Fruit fly (Drosophila melanogaster): Measurements from ENCODE around the gene Drsl2.

Drsl2 gene

DNA sequence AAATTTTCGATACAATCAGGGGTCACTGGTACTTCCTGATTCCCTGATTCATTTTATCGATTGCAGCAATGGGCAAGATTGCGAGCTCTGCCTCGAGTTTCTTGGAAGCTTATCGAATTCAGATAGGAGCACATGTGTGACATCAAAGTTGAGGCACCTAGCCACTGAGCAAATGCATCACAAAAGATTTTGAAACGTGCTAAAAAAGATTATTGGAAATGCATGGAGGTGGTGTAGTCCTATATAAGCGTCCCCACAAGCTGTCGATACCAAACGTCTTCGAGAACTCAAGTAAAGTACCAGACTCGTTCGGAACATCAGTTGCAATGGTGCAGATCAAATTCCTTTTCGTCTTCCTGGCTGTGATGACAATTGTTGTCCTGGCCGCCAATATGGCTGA lies at the start of gene Drsl2:
Drsl2 (plus strand) TSS at position 301 of the 400 bp plus-strand sequence.
- TF ChIP-seq Rel (GFP tag; optimal IDR thresholded peaks at IDR 0.05): no peak
- TF ChIP-seq Rel (tag; optimal IDR thresholded peaks at IDR 0.05): no peak
- no peak for TF ChIP-seq foxo (GFP tag; optimal IDR thresholded peaks at IDR 0.05)
- no peak for TF ChIP-seq Hr78 (GFP tag; optimal IDR thresholded peaks at IDR 0.05)
- no peak for TF ChIP-seq sage (GFP tag; optimal IDR thresholded peaks at IDR 0.05)
- no peak for TF ChIP-seq CG9705 (GFP tag; optimal IDR thresholded peaks at IDR 0.05)
- no peak for TF ChIP-seq Hr83 (GFP tag; optimal IDR thresholded peaks at IDR 0.05; ENCODE audit: poor library complexity, severe bottlenecking)
- TF ChIP-seq lola (GFP tag; optimal IDR thresholded peaks at IDR 0.05): no peak

DNA sequence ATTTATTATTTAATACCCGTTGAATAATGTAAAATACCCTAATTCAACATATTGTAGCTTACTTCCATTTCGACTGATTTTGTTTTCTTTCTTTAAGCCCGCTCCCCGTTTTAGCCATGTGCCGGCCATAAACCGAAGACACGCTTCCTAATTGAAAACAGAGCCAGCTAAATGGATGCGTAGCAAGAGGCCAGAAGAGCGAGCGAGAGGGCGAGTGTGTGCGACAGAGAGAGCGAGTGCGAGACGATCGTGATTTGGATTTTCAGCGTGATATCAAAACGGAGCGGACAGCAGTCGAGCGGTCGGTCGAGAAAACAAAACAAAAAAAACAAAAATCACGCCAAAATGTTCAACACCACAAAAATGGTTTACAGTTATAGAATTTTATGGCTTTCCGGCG lies 47.8 kb upstream of the Drsl2 start:
- no peak for TF ChIP-seq br (GFP tag; optimal IDR thresholded peaks at IDR 0.05)

DNA sequence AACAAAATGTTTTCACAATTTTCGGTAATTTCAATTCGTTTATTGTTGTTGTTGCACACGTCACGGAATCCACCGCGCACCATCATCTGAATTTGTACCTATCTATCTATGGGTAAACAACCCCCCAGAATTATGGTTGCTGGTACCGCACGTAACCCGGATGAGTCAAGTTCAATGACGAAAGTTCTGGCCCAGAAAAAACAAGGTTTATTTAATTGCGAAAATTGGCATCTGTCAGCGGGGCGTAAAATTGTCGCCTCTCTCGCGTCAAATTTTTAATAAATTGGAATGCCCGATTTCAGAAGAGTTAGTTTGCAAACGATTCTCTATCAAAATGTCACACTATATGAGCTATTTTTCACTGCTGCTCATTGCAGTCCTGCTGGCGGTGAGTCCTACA lies 46.0 kb upstream of the Drsl2 start, which contains the start of gene CG34265:
CG34265 (plus strand) TSS at position 301 of the 400 bp plus-strand sequence.
- no peak for TF ChIP-seq ey (GFP tag; optimal IDR thresholded peaks at IDR 0.05)
- no peak for TF ChIP-seq GATAd (GFP tag; optimal IDR thresholded peaks at IDR 0.05)

DNA sequence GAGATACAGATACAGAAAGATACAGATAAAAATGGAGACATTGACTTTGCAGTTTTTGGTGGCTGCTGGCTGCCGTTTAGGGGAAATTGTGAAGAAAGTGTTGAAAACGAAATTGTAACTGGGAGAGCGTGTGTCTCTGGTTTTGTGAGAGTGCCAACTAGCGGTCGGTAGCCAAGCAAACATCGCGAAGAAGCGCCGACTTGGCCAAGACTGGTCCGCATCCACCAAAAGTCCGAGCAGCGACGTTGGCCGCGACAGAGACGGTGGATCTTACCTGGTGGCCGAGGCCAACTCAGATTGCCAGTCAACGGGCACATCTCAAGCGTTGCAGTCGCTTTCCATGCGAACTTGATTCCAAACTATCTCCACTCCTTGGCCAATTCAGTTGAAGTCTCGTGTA lies 43.4 kb upstream of the Drsl2 start, which contains the start of gene CG14960:
CG14960 (plus strand) TSS at position 301 of the 400 bp plus-strand sequence.
- TF ChIP-seq pan (optimal IDR thresholded peaks at IDR 0.05) (no peak), ey (GFP tag; optimal IDR thresholded peaks at IDR 0.05) (no peak), dmrt93B (GFP tag; optimal IDR thresholded peaks at IDR 0.05) (no peak), sage (GFP tag; optimal IDR thresholded peaks at IDR 0.05) (no peak), CG9705 (GFP tag; optimal IDR thresholded peaks at IDR 0.05) (no peak), N (GFP tag; optimal IDR thresholded peaks at IDR 0.05) (no peak), sv (GFP tag; optimal IDR thresholded peaks at IDR 0.05) (no peak), Myc (optimal IDR thresholded peaks at IDR 0.05) (no peak), foxo (GFP tag; optimal IDR thresholded peaks at IDR 0.05) (no peak), Hr78 (GFP tag; optimal IDR thresholded peaks at IDR 0.05) (no peak)

DNA sequence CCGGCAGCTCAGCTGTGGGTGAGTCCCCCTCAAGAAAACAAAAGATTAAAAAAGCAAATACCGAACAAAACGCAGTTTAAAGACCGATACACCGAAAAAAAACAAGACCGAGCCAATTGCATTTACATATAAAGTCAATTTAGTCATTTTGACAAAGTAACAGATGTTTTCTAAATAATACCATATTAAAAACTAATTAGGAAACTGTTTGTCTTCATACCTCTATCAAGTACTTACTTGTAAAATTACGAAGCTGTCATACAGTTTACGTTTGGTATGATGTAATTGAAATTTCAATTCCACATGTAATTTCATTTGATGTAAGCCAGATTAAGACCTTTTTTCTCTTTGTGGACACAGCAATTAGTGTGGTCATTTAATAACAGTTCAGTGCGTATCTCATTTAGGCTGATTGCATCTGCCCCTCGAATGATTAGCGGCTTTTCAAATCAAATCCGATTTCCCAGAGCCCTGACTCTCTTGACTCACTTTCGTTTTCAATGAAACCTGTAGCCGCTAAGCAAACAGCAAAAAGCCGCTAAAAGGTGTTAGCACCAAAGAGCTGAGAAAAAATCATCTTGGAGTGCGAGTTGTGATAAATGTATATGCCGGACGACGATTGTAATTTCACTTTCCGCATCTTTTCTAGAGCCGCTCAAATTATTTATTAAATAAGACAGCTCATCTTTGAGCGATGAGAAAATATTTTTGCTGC lies 39.5 kb upstream of the Drsl2 start:
- TF ChIP-seq Rel (GFP tag; optimal IDR thresholded peaks at IDR 0.05): no peak
- TF ChIP-seq Rel (tag; optimal IDR thresholded peaks at IDR 0.05): peak; percentile 8
- no peak for TF ChIP-seq dsf (GFP tag; optimal IDR thresholded peaks at IDR 0.05; ENCODE audit: borderline replicate concordance)

DNA sequence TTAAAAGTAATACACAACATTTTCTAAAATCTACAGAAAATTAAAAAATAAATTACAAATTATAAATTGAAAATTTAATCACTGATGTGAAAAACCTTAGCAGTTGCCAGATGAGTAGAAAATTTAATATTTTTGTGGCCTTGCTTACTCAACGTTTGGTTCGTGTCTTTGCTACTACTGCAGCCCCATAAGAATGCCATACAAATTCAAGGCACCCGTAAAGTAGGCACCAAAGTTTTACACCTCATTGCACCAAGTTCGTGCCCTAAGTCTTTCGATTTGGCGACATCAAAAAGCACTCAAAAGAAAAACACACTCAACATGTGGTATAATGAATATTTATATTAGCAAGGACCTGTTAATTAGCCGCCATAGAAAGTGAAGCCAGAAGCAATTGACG lies 37.2 kb upstream of the Drsl2 start:
- no peak for TF ChIP-seq Jra (GFP tag; optimal IDR thresholded peaks at IDR 0.05)
- TF ChIP-seq Myc (optimal IDR thresholded peaks at IDR 0.05): peak; percentile 45
- TF ChIP-seq Vsx2 (GFP tag; optimal IDR thresholded peaks at IDR 0.05; ENCODE audit: partially characterized antibody): peak; percentile 73
- no peak for TF ChIP-seq Dif (GFP tag; optimal IDR thresholded peaks at IDR 0.05; ENCODE audit: partially characterized antibody)
- no peak for TF ChIP-seq Rel (GFP tag; optimal IDR thresholded peaks at IDR 0.05)
- no peak for TF ChIP-seq Rel (tag; optimal IDR thresholded peaks at IDR 0.05)
- peak; percentile 29 for TF ChIP-seq N (GFP tag; optimal IDR thresholded peaks at IDR 0.05)

DNA sequence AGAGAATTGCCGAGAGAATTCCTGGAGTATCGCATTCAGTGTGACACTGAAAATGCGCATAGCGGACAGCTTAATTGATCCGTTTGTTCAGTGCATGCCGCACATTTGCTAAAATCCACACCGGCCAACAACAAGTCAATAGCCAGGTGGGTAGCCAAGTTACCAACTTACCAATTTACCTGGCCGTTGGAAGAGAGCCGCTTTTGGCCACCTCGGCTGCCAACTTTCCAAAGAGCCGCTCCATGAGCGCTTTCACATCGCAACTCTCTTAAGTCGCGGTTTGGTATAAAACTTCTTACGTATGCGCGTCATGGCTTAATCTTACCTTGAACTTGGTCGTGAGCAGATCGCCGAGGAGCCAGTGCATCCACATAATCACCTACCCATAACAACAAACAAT lies 34.2 kb upstream of the Drsl2 start, which contains the start of gene CG12017:
CG12017 (plus strand) TSS at position 310 of the 400 bp plus-strand sequence.
- TF ChIP-seq fru (GFP tag; optimal IDR thresholded peaks at IDR 0.05) (no peak), Rel (GFP tag; optimal IDR thresholded peaks at IDR 0.05) (no peak), Rel (tag; optimal IDR thresholded peaks at IDR 0.05) (no peak), Mio (GFP tag; optimal IDR thresholded peaks at IDR 0.05) (no peak), tai (GFP tag; optimal IDR thresholded peaks at IDR 0.05) (no peak), Dif (GFP tag; optimal IDR thresholded peaks at IDR 0.05; ENCODE audit: partially characterized antibody) (no peak), CrebA (GFP tag; optimal IDR thresholded peaks at IDR 0.05; ENCODE audit: borderline replicate concordance) (no peak), Hnf4 (GFP tag; optimal IDR thresholded peaks at IDR 0.05) (no peak), usp (GFP tag; optimal IDR thresholded peaks at IDR 0.05) (no peak), OdsH (GFP tag; optimal IDR thresholded peaks at IDR 0.05) (no peak), sv (GFP tag; optimal IDR thresholded peaks at IDR 0.05) (no peak), rgr (GFP tag; optimal IDR thresholded peaks at IDR 0.05) (no peak), pan (optimal IDR thresholded peaks at IDR 0.05) (no peak), Abd-B (GFP tag; optimal IDR thresholded peaks at IDR 0.05) (no peak), brk (GFP tag; optimal IDR thresholded peaks at IDR 0.05) (no peak), jim (GFP tag; optimal IDR thresholded peaks at IDR 0.05) (no peak)
